Fruit fly (Drosophila melanogaster): ENCODE results near the gene Arc42.

dm6 chr3R:19873102-19873737 lies 4.3 kb upstream of the Arc42 start:
- TF ChIP-seq CG6276 (GFP tag; optimal IDR thresholded peaks at IDR 0.05) = no peak
- TF ChIP-seq CG16779 (tag; optimal IDR thresholded peaks at IDR 0.05) = no peak
- TF ChIP-seq OdsH (GFP tag; optimal IDR thresholded peaks at IDR 0.05) = no peak
- no peak for TF ChIP-seq CG6163 (GFP tag; IDR thresholded peaks at IDR 0.05)
- no peak for TF ChIP-seq Eip78C (GFP tag)
- no peak for TF ChIP-seq Lpt (GFP tag; optimal IDR thresholded peaks at IDR 0.05)
